Fruit fly (Drosophila melanogaster) whole organism, wandering third instar larva: ENCODE data around the gene Hrd3.

Experiments used
- Hr78 ChIP-seq: fragments of >200 bp; optimal IDR thresholded peaks from 2 replicates; lab custom pipeline; 2017; ENCODE audit warnings: missing biosample characterization, missing genetic modification characterization
- Hr83 ChIP-seq: fragments of 200-300 bp; sonication (Bioruptor generic); optimal IDR thresholded peaks from 2 replicates; lab custom pipeline; 2016; ENCODE audit warnings: missing biosample characterization, mild to moderate bottlenecking, missing genetic modification characterization, moderate library complexity; ENCODE audit not compliant: poor library complexity, severe bottlenecking
- Mio ChIP-seq: sonication (Bioruptor generic); optimal IDR thresholded peaks from 2 replicates; lab custom pipeline; 2016; ENCODE audit warnings: missing biosample characterization, missing genetic modification characterization
- OdsH ChIP-seq: fragments of 200-800 bp; sonication (Bioruptor generic); optimal IDR thresholded peaks from 2 replicates; lab custom pipeline; 2016; ENCODE audit warnings: missing biosample characterization, mild to moderate bottlenecking, missing genetic modification characterization
- Vsx2 ChIP-seq: fragments of 200-300, 225-300 bp; sonication (Bioruptor generic); optimal IDR thresholded peaks from 2 replicates; lab custom pipeline; 2018; ENCODE audit warnings: missing biosample characterization, missing genetic modification characterization; ENCODE audit not compliant: partially characterized antibody
- br ChIP-seq: fragments of 200-800 bp; sonication (Bioruptor generic); optimal IDR thresholded peaks from 2 replicates; lab custom pipeline; 2016; ENCODE audit warnings: missing biosample characterization, missing genetic modification characterization
- ey ChIP-seq: fragments of 200-800 bp; sonication (Bioruptor generic); optimal IDR thresholded peaks from 2 replicates; lab custom pipeline; 2016; ENCODE audit warnings: missing biosample characterization, missing genetic modification characterization
- fru ChIP-seq: fragments of 200-800 bp; sonication (Bioruptor generic); optimal IDR thresholded peaks from 3 replicates; lab custom pipeline; 2016; ENCODE audit warnings: missing biosample characterization, mild to moderate bottlenecking, missing genetic modification characterization
- h ChIP-seq: fragments of 200-800 bp; sonication (Bioruptor generic); optimal IDR thresholded peaks from 3 replicates; lab custom pipeline; 2016; ENCODE audit warnings: missing biosample characterization, mild to moderate bottlenecking, missing genetic modification characterization
- lola ChIP-seq: fragments of >200 bp; optimal IDR thresholded peaks from 2 replicates; lab custom pipeline; 2017; ENCODE audit warnings: missing biosample characterization, missing genetic modification characterization
- pan ChIP-seq: fragments of >200 bp; optimal IDR thresholded peaks from 2 replicates; lab custom pipeline; 2017
- psq ChIP-seq: fragments of 200-800 bp; sonication (Bioruptor generic); optimal IDR thresholded peaks from 3 replicates; lab custom pipeline; 2017; ENCODE audit warnings: missing biosample characterization, mild to moderate bottlenecking, missing genetic modification characterization, moderate library complexity
- sage ChIP-seq: fragments of 200-800 bp; sonication (Bioruptor generic); optimal IDR thresholded peaks from 2 replicates; lab custom pipeline; 2016; ENCODE audit warnings: missing biosample characterization, mild to moderate bottlenecking, missing genetic modification characterization

DNA sequence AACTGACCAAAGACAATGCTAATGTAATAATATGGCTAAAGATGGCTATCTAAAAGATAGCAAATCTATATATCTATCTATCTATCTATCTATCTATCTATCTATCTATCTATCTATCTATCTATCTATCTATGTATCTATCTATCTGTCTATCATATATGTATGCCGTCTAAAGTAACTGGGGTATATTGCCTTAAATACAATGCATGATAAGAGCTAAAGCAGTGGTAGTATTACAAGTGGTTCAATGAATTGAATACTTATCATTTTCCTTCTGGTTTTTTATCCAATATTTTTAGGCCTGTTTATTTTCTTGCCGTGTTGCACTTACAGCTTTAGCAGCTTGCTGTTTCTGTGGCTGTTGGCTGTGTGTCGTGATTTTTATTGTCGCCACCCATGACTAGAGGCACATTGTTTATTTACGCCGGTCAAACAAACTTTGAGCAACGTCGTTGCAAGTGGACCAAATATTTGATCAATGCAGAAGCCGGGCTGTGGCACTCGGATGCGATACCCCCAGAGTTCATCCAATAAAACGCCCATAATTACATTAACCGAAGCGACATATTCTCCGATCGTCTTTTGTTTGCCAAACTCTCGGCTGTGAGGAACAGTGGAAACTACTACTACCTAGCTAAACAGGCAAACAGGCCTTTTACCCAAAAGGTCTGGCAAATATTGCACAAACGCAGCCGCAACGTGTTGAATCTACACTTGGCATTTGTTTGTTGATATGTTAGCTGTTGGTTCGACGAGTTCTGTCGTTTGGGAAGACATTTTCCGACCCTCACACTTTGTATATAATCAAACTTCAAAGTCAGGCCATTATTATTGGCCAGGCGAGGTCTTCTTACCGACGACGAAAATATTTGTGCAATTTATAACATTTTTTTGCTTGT, 20.4 kb downstream of the Hrd3 start:
- TF ChIP-seq pan (no peak), sage (no peak), OdsH (GFP tag; lab: Kevin White, UChicago) (no peak), Hr78 (no peak), h (GFP tag; lab: Kevin White, UChicago) (no peak), psq (GFP tag; lab: Kevin White, UChicago) (no peak), ey (GFP tag; lab: Kevin White, UChicago) (no peak), fru (GFP tag; lab: Kevin White, UChicago) (no peak), Vsx2 (no peak), br (no peak), Mio (GFP tag; lab: Kevin White, UChicago) (no peak), Hr83 (no peak), lola (GFP tag; lab: Kevin White, UChicago) (no peak)
